Fruit fly (Drosophila melanogaster): Measurements from ENCODE around the gene Gcn2.

The Gcn2 gene

dm6 chr3R:31381216-31381688, 14.2 kb upstream of the Gcn2 start (continued):
- TF ChIP-seq CG6683 (GFP tag; optimal IDR thresholded peaks at IDR 0.05) (no peak), Side (GFP tag; optimal IDR thresholded peaks at IDR 0.05) (no peak), slbo (GFP tag; IDR thresholded peaks at IDR 0.05) (peak; percentile 78), z (GFP tag; IDR thresholded peaks at IDR 0.05) (no peak), E2f2 (GFP tag; IDR thresholded peaks at IDR 0.05) (peak; percentile 44), bowl (GFP tag; IDR thresholded peaks at IDR 0.05) (no peak), kay (GFP tag; optimal IDR thresholded peaks at IDR 0.05) (no peak), zen (tag; optimal IDR thresholded peaks at IDR 0.05) (peak; percentile 15), CG13123 (GFP tag; optimal IDR thresholded peaks at IDR 0.05) (no peak), Nf-YC (tag; optimal IDR thresholded peaks at IDR 0.05) (no peak), CG7963 (GFP tag; IDR thresholded peaks at IDR 0.05; ENCODE audit: partially characterized antibody) (no peak; the same call in 2 of the 3 replicates), CG7786 (GFP tag; optimal IDR thresholded peaks at IDR 0.05) (peak; percentile 73), CG10147 (GFP tag; optimal IDR thresholded peaks at IDR 0.05) (no peak), CG2875 (GFP tag; optimal IDR thresholded peaks at IDR 0.05) (peak; percentile 21), CG12299 (tag; optimal IDR thresholded peaks at IDR 0.05) (peak; percentile 31), CG34422 (GFP tag; IDR thresholded peaks at IDR 0.05) (no peak), CG31365 (tag; optimal IDR thresholded peaks at IDR 0.05) (no peak), mld (GFP tag; IDR thresholded peaks at IDR 0.05; ENCODE audit: partially characterized antibody) (no peak), fu2 (GFP tag; optimal IDR thresholded peaks at IDR 0.05) (peak; percentile 68), Gug (GFP tag; IDR thresholded peaks at IDR 0.05) (no peak; the same call in 3 of the 4 replicates), CG12071 (GFP tag; optimal IDR thresholded peaks at IDR 0.05) (no peak), Drgx (GFP tag; IDR thresholded peaks at IDR 0.05) (peak; percentile 67), CG32532 (GFP tag; IDR thresholded peaks at IDR 0.05) (peak; percentile 78), vfl (GFP tag; optimal IDR thresholded peaks at IDR 0.05) (no peak), Awh (GFP tag; IDR thresholded peaks at IDR 0.05) (0 out of 2 replicates have a peak, but pooled peaks have one; percentile 44), CG31224 (GFP tag; IDR thresholded peaks at IDR 0.05) (peak; percentile 26; the same call in 1 of the 2 replicates), az2 (GFP tag; optimal IDR thresholded peaks at IDR 0.05) (peak; percentile 22), TFAM (GFP tag; optimal IDR thresholded peaks at IDR 0.05) (no peak), CG34224 (GFP tag; IDR thresholded peaks at IDR 0.05; ENCODE audit: partially characterized antibody) (no peak), CG14860 (GFP tag; IDR thresholded peaks at IDR 0.05; ENCODE audit: partially characterized antibody) (no peak), run (tag; optimal IDR thresholded peaks at IDR 0.05) (no peak), CG8281 (tag; optimal IDR thresholded peaks at IDR 0.05) (no peak), CG4820 (GFP tag; optimal IDR thresholded peaks at IDR 0.05) (no peak), seq (GFP tag; IDR thresholded peaks at IDR 0.05) (peak; percentile 59; the same call in 1 of the 2 replicates), slp2 (GFP tag; optimal IDR thresholded peaks at IDR 0.05) (peak; percentile 42), Atf6 (GFP tag; IDR thresholded peaks at IDR 0.05) (peak; percentile 55; the same call in 1 of the 2 replicates), CG16813 (GFP tag; IDR thresholded peaks at IDR 0.05; ENCODE audit: partially characterized antibody) (peak; percentile 61), Mrtf (GFP tag; IDR thresholded peaks at IDR 0.05) (no peak), Dip2 (GFP tag; IDR thresholded peaks at IDR 0.05) (no peak), HLH4C (GFP tag; IDR thresholded peaks at IDR 0.05; ENCODE audit: partially characterized antibody) (0 out of 3 replicates have a peak, but pooled peaks have one; percentile 24), ab (GFP tag; optimal IDR thresholded peaks at IDR 0.05) (peak; percentile 5), tna (GFP tag; IDR thresholded peaks at IDR 0.05; ENCODE audit: partially characterized antibody) (no peak), Bdp1 (GFP tag; optimal IDR thresholded peaks at IDR 0.05) (peak; percentile 13), CG1603 (tag; optimal IDR thresholded peaks at IDR 0.05) (peak; percentile 77), emc (GFP tag; optimal IDR thresholded peaks at IDR 0.05) (no peak), lab (GFP tag; optimal IDR thresholded peaks at IDR 0.05) (peak; percentile 64), CG10209 (GFP tag; optimal IDR thresholded peaks at IDR 0.05) (peak; percentile 39), sens (GFP tag) (peak; percentile 89), CG17912 (GFP tag; optimal IDR thresholded peaks at IDR 0.05) (no peak), abd-A (tag; optimal IDR thresholded peaks at IDR 0.05) (no peak), yki (optimal IDR thresholded peaks at IDR 0.05) (no peak)

All from whole organism, embryonic.